Worm (Caenorhabditis elegans): ENCODE data around the gene bar-1.

ce11 chrX:7199831-7200414 is 29.5 kb upstream of the bar-1 start, which contains the start of gene C55B6.1:
- TF ChIP-seq cog-1 (tag; optimal IDR thresholded peaks at IDR 0.05): no peak
- TF ChIP-seq med-1 (GFP tag; optimal IDR thresholded peaks at IDR 0.05; ENCODE audit: insufficient read depth): no peak
- TF ChIP-seq ztf-29 (GFP tag; IDR thresholded peaks at IDR 0.05): no peak
- TF ChIP-seq ztf-23 (GFP tag; IDR thresholded peaks at IDR 0.05): no peak
- TF ChIP-seq T22C8.4 (GFP tag; IDR thresholded peaks at IDR 0.05): no peak
- TF ChIP-seq ref-1 (GFP tag; conservative IDR thresholded peaks at IDR 0.05): no peak
